Worm (Caenorhabditis elegans) whole organism, early embryonic: ENCODE data around the gene sre-13.

ENCODE experiments used
- B0310.2 ChIP-seq: sonication (generic microtip); optimal IDR thresholded peaks from 2 replicates; lab custom pipeline; 2016; ENCODE audit warnings: mild to moderate bottlenecking, missing genetic modification characterization, missing compliant biosample characterization
- F13C5.2 ChIP-seq: sonication (generic microtip); optimal IDR thresholded peaks from 2 replicates; lab custom pipeline; 2017; ENCODE audit warnings: mild to moderate bottlenecking, missing genetic modification characterization, inconsistent platforms, missing compliant biosample characterization
- aly-1 ChIP-seq: sonication (generic microtip); optimal IDR thresholded peaks from 2 replicates; lab custom pipeline; 2016; ENCODE audit warnings: missing genetic modification characterization, missing compliant biosample characterization
- ama-1 ChIP-seq: fragments of 150-350 bp; optimal IDR thresholded peaks from 2 replicates; lab custom pipeline; 2014
- ceh-36 ChIP-seq: sonication (generic microtip); optimal IDR thresholded peaks from 2 replicates; lab custom pipeline; 2016; ENCODE audit warnings: missing genetic modification characterization, inconsistent platforms, missing compliant biosample characterization
- ets-7 ChIP-seq: sonication (generic microtip); optimal IDR thresholded peaks from 2 replicates; lab custom pipeline; 2016; ENCODE audit warnings: missing genotype, missing genetic modification characterization, missing compliant biosample characterization
- flt-1 ChIP-seq: fragments of 200-800 bp; sonication (Bioruptor generic); IDR thresholded peaks from 2 replicates; pipeline ENCODE4 v1.3.6; 2022; ENCODE audit warnings: missing genetic modification characterization, missing compliant biosample characterization
- hmbx-1 ChIP-seq: sonication (generic microtip); optimal IDR thresholded peaks from 2 replicates; lab custom pipeline; 2016; ENCODE audit warnings: mild to moderate bottlenecking, missing genetic modification characterization, missing compliant biosample characterization
- hmg-4 ChIP-seq: fragments of 200-800 bp; sonication (Bioruptor generic); optimal IDR thresholded peaks from 2 replicates; lab custom pipeline; 2018; ENCODE audit warnings: mild to moderate bottlenecking, missing genetic modification characterization, missing compliant biosample characterization
- hnd-1 ChIP-seq: sonication (generic microtip); optimal IDR thresholded peaks from 2 replicates; lab custom pipeline; 2016; ENCODE audit warnings: missing genetic modification characterization, missing compliant biosample characterization
- pes-1 ChIP-seq: fragments of 200-800 bp; sonication (Bioruptor generic); IDR thresholded peaks from 2 replicates; pipeline ENCODE4 v1.3.6; 2022; ENCODE audit warnings: missing genetic modification reagents, missing genetic modification characterization, missing compliant biosample characterization
- scrt-1 ChIP-seq: fragments of 200-800 bp; sonication (Bioruptor generic); IDR thresholded peaks from 2 replicates; pipeline ENCODE4 v1.3.6; 2022; ENCODE audit warnings: missing genetic modification characterization, missing compliant biosample characterization
- sea-1 ChIP-seq: fragments of 200-800 bp; sonication (Bioruptor generic); conservative IDR thresholded peaks from 2 replicates; pipeline ENCODE4 v1.3.6; 2022; ENCODE audit warnings: missing genetic modification characterization, missing compliant biosample characterization
- tbx-11 ChIP-seq: fragments of 200-800 bp; sonication (Bioruptor generic); IDR thresholded peaks from 2 replicates; pipeline ENCODE4 v1.3.6; 2022; ENCODE audit warnings: missing genetic modification characterization, missing compliant biosample characterization
- tbx-37 ChIP-seq: fragments of 200-800 bp; sonication (Bioruptor generic); conservative IDR thresholded peaks from 2 replicates; pipeline ENCODE4 v1.3.6; 2022; ENCODE audit warnings: missing genetic modification reagents, missing genetic modification characterization, missing compliant biosample characterization
- tra-4 ChIP-seq: sonication (generic microtip); optimal IDR thresholded peaks from 2 replicates; lab custom pipeline; 2017; ENCODE audit warnings: missing genetic modification characterization, missing compliant biosample characterization

Gene sre-13

DNA sequence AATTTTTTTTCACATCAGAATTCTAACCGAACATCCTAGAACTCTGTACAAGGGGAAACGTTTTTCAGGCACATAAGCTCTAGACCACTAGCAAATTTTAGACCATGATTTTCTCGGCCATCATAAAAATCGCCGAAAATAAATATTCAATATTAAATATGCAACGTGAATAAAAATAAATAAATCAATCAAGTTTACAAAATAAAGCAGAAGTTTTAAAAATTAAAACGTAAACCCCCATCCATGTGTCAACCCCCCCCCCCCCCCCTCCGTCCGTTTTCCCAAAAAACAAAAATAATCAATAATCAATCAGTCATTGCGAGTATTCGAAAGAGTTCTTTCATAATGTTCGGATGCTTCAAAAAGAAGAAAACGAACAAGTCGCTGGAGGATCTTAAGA is 43.4 kb downstream of the sre-13 start, which contains the start of gene catp-4:
TSS of gene catp-4 (plus strand) at position 301 of the 400 bp plus-strand sequence.
- TF ChIP-seq tbx-37 (GFP tag; lab: Robert Waterston, UW): no peak
- TF ChIP-seq aly-1: no peak
- no peak for TF ChIP-seq tbx-11
- TF ChIP-seq F13C5.2: no peak
- no peak for TF ChIP-seq scrt-1
- no peak for TF ChIP-seq hmg-4 (GFP tag; lab: Kevin White, UChicago)
- TF ChIP-seq pes-1: no peak
- no peak for TF ChIP-seq tra-4 (tag; lab: Kevin White, UChicago)

DNA sequence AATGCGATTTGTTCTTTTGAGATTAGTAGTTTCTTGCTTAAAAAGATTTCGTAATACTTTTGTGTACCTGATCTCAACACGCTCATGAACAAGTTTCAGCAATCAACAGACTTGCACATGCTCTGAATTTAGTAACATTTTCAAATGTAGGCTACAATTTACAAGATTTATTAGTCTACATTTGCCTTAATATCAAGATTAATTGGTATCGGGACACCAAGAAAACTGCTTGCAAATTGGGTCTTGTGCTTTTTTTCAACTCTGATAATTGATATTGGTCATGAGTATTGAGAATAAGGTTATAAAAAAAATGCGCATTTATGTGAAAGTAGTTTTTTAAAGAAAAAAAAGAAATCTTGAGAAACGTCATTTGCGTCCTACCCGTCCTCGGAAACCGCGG is 44.0 kb downstream of the sre-13 start:
- TF ChIP-seq ets-7 (tag; lab: Kevin White, UChicago) (no peak), hnd-1 (tag; lab: Kevin White, UChicago) (no peak), aly-1 (no peak)

ce11 chrII:14591699-14592098 is 44.9 kb downstream of the sre-13 start, which contains the start of gene C01G12.7:
TSS of gene C01G12.7 (minus strand) at chrII:14591893.
- TF ChIP-seq tra-4 (tag; lab: Kevin White, UChicago): no peak
- TF ChIP-seq B0310.2 (tag; lab: Kevin White, UChicago): no peak
- no peak for TF ChIP-seq flt-1 (GFP tag; lab: Robert Waterston, UW)
- TF ChIP-seq ets-7 (tag; lab: Kevin White, UChicago): no peak
- TF ChIP-seq hnd-1 (tag; lab: Kevin White, UChicago): no peak
- TF ChIP-seq sea-1 (GFP tag; lab: Robert Waterston, UW): no peak
- TF ChIP-seq scrt-1: no peak
- TF ChIP-seq hmg-4 (GFP tag; lab: Kevin White, UChicago): no peak
- no peak for TF ChIP-seq tbx-11
- no peak for TF ChIP-seq pes-1

ce11 chrII:14588162-14588561 is 48.5 kb downstream of the sre-13 start, which contains the start of gene nspb-10:
TSS of gene nspb-10 (minus strand) at chrII:14588262.
- TF ChIP-seq tra-4 (tag; lab: Kevin White, UChicago): no peak
- no peak for TF ChIP-seq scrt-1
- TF ChIP-seq F13C5.2: no peak
- no peak for TF ChIP-seq hmbx-1
- TF ChIP-seq hmg-4 (GFP tag; lab: Kevin White, UChicago): no peak
- no peak for TF ChIP-seq hnd-1 (tag; lab: Kevin White, UChicago)
- no peak for TF ChIP-seq tbx-37 (GFP tag; lab: Robert Waterston, UW)
- no peak for TF ChIP-seq ama-1 (lab: Kevin White, UChicago)
- no peak for TF ChIP-seq sea-1 (GFP tag; lab: Robert Waterston, UW)
- TF ChIP-seq pes-1: no peak
- TF ChIP-seq tbx-11: no peak

DNA sequence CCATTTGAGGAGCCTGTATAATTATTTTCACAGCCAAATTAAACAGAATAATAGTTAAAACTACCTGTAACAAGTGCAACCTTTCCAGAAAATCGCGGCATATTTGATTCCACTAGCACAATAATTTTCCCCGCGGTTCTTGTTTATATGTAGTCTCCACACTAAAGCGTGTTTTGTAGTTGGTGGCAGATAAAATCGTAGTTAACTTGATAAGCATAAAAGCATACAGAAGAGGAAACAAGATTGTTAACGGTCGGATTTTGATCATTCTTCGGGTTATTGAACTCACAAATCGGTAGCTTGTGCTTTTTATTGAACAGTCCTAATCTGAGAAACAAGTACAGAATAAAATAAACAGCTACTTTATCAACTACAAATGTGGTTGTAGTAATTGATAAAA is 49.2 kb downstream of the sre-13 start, which contains the start of gene C01G12.5:
TSS of gene C01G12.5 (minus strand) at position 101 of the 400 bp plus-strand sequence.
- TF ChIP-seq F13C5.2 (no peak), ceh-36 (tag; lab: Kevin White, UChicago) (no peak), hnd-1 (tag; lab: Kevin White, UChicago) (no peak), tra-4 (tag; lab: Kevin White, UChicago) (no peak), scrt-1 (no peak), tbx-11 (no peak)
